Fruit fly (Drosophila melanogaster) whole organism, adult: Measurements from ENCODE around the gene CG31516.
"Not testable (repeated sequence)": the region's sequence is repeated elsewhere in the genome, so short reads cannot be mapped to it uniquely, and the experiment has no call there.

ENCODE experiments used
- CG11617 ChIP-seq: fragments of 200-800 bp; sonication (Bioruptor generic); optimal IDR thresholded peaks from 2 replicates; lab custom pipeline; 2017; ENCODE audit warnings: mild to moderate bottlenecking, missing biosample characterization, missing genetic modification reagents, missing genetic modification characterization
- CG12768 ChIP-seq: fragments of 200-800 bp; sonication (Bioruptor generic); optimal IDR thresholded peaks from 2 replicates; lab custom pipeline; 2017; ENCODE audit warnings: missing biosample characterization, missing genetic modification characterization, mild to moderate bottlenecking, moderate library complexity, missing genetic modification reagents
- CG14711 ChIP-seq: fragments of 200-800 bp; sonication (Bioruptor generic); optimal IDR thresholded peaks from 2 replicates; lab custom pipeline; 2018; ENCODE audit warnings: missing biosample characterization, mild to moderate bottlenecking, missing genetic modification characterization, moderate library complexity
- CG1620 ChIP-seq: fragments of 200-800 bp; sonication (Bioruptor generic); optimal IDR thresholded peaks from 2 replicates; lab custom pipeline; 2016; ENCODE audit warnings: missing biosample characterization, missing genetic modification characterization
- CG33017 ChIP-seq: fragments of 200-800 bp; sonication (Bioruptor generic); optimal IDR thresholded peaks from 2 replicates; lab custom pipeline; 2018; ENCODE audit warnings: missing biosample characterization, mild to moderate bottlenecking, missing genetic modification characterization, moderate library complexity
- CG5204 ChIP-seq: fragments of 200-800 bp; sonication (Bioruptor generic); optimal IDR thresholded peaks from 2 replicates; lab custom pipeline; 2016; ENCODE audit warnings: missing biosample characterization, missing genetic modification characterization
- CG7045 ChIP-seq: fragments of 200-800 bp; sonication (Bioruptor generic); optimal IDR thresholded peaks from 2 replicates; lab custom pipeline; 2017; ENCODE audit warnings: missing biosample characterization, mild to moderate bottlenecking, missing genetic modification characterization
- CG7101 ChIP-seq: fragments of 200-800 bp; sonication (Bioruptor generic); optimal IDR thresholded peaks from 2 replicates; lab custom pipeline; 2018; ENCODE audit warnings: missing biosample characterization, mild to moderate bottlenecking, missing genetic modification characterization, moderate library complexity
- Clk ChIP-seq: fragments of 200-800 bp; sonication (Bioruptor generic); optimal IDR thresholded peaks from 2 replicates; lab custom pipeline; 2017; ENCODE audit warnings: missing biosample characterization, missing genetic modification characterization
- Crg-1 ChIP-seq: fragments of 200-800 bp; sonication (Bioruptor generic); optimal IDR thresholded peaks from 2 replicates; lab custom pipeline; 2016; ENCODE audit warnings: missing biosample characterization, missing genetic modification characterization
- Hr96 ChIP-seq: fragments of 200-800 bp; sonication (Bioruptor generic); optimal IDR thresholded peaks from 2 replicates; lab custom pipeline; 2016; ENCODE audit warnings: missing biosample characterization, missing genetic modification characterization
- Mnt ChIP-seq: fragments of 200-800 bp; sonication (Bioruptor generic); optimal IDR thresholded peaks from 2 replicates; lab custom pipeline; 2016; ENCODE audit warnings: missing biosample characterization, mild to moderate bottlenecking, missing genetic modification characterization
- bab1 ChIP-seq: fragments of 200-800 bp; sonication (Bioruptor generic); optimal IDR thresholded peaks from 3 replicates; lab custom pipeline; 2019; ENCODE audit warnings: missing biosample characterization, mild to moderate bottlenecking, missing genetic modification characterization, moderate library complexity
- cic ChIP-seq: fragments of 200-800 bp; sonication (Bioruptor generic); optimal IDR thresholded peaks from 2 replicates; lab custom pipeline; 2017; ENCODE audit warnings: missing biosample characterization, mild to moderate bottlenecking, missing genetic modification characterization, moderate library complexity
- cnc ChIP-seq, 2 experiments: fragments of >200 bp; optimal IDR thresholded peaks; 2 replicates each; lab custom pipeline; 2017
- kay ChIP-seq: fragments of 200-800 bp; sonication (Bioruptor generic); peaks from one replicate; lab custom pipeline; 2016; ENCODE audit warnings: missing biosample characterization, missing genetic modification characterization, borderline replicate concordance
- ovo ChIP-seq: fragments of 200-800 bp; sonication (Bioruptor generic); optimal IDR thresholded peaks from 2 replicates; lab custom pipeline; 2016; ENCODE audit warnings: missing biosample characterization, missing genetic modification characterization
- pad ChIP-seq: fragments of 200-800 bp; sonication (Bioruptor generic); optimal IDR thresholded peaks from 3 replicates; lab custom pipeline; 2017; ENCODE audit warnings: missing biosample characterization, missing genetic modification characterization, mild to moderate bottlenecking, moderate library complexity, missing genetic modification reagents
- tj ChIP-seq: fragments of 200-800 bp; sonication (Bioruptor generic); optimal IDR thresholded peaks from 3 replicates; lab custom pipeline; 2017; ENCODE audit warnings: missing biosample characterization, mild to moderate bottlenecking, missing genetic modification characterization, moderate library complexity
- toe ChIP-seq: fragments of 200-800 bp; sonication (Bioruptor generic); optimal IDR thresholded peaks from 2 replicates; lab custom pipeline; 2016; ENCODE audit warnings: missing biosample characterization, missing genetic modification characterization

Gene CG31516

DNA sequence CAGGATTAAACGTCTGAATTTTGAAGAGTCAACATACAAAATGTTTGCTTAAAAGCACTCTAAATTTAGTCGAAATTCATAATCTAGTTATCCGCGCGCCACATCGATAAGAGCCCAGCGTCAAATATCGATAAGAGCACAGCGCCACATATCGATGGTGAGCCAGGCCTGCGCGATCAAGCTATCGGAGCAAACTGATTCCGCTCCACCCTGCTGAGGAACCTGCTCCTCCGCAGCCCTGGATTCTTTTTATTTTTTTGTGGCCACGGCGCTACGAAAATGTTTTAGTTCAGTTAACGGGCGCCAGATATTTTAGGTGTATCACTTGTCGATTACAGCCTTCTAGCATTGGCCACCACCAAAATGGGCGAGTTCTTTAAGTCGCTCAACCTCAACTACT is 850 bp upstream of the CG31516 start:
- TF ChIP-seq cnc (optimal IDR thresholded peaks at IDR 0.05; lab: Kevin White, UChicago) (no peak), CG5204 (no peak), CG33017 (tag; lab: Kevin White, UChicago) (no peak), bab1 (GFP tag; lab: Kevin White, UChicago) (peak; percentile 79), cic (peak; percentile 23), Hr96 (GFP tag; lab: Kevin White, UChicago) (peak; percentile 27), CG1620 (GFP tag; lab: Kevin White, UChicago) (peak; percentile 38), CG11617 (GFP tag; lab: Kevin White, UChicago) (peak; percentile 16), Crg-1 (GFP tag; lab: Kevin White, UChicago) (no peak), CG7101 (tag; lab: Kevin White, UChicago) (peak; percentile 30)

DNA sequence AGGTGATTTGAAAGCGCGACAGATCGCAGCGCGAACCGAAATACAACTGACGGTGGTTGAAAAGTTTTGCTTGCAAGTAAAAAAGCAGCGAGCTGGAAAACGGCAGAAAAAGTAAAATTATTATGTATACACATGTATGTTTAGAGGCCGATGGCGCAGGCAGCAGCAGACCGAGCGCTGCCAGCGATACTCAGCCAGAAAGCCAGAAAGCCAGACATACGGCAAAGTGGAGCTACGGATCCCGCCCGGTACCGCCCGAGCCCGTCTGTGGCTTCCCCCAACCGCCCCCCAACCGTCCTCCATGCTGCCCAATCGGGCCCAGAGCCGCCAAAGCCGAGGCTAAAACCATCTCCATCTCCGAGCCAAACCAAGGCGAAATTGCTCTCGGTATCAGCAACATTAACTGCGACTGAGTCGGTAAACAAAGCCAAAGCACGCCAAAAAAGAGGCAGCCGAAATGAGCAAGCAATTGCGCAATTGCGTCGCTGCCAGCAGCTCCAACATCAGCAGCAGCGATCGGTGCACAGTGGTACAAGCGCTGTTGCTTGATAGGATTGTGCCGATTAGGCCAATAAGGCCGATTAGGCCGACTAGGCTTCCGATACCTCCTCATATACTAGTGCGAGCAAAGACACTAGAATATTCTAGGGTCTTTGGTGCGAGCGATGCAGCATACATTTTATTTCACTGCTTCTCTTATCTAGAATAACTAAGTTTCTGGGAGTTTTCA is 4.5 kb downstream of the CG31516 start, which contains the start of gene CG14636:
Gene CG14636, minus strand, starts transcription at position 51 of the 730 bp plus-strand sequence.
- TF ChIP-seq ovo (no peak), tj (no peak), kay (GFP tag; lab: Kevin White, UChicago) (no peak), bab1 (GFP tag; lab: Kevin White, UChicago) (no peak), pad (GFP tag; lab: Kevin White, UChicago) (no peak), CG7101 (tag; lab: Kevin White, UChicago) (no peak), CG33017 (tag; lab: Kevin White, UChicago) (no peak), Mnt (GFP tag; lab: Kevin White, UChicago) (no peak), Clk (GFP tag; lab: Kevin White, UChicago) (no peak), cic (no peak), Hr96 (GFP tag; lab: Kevin White, UChicago) (no peak), CG1620 (GFP tag; lab: Kevin White, UChicago) (no peak), CG7045 (GFP tag; lab: Kevin White, UChicago) (no peak), CG12768 (no peak), toe (GFP tag; lab: Kevin White, UChicago) (no peak), CG14711 (tag; lab: Kevin White, UChicago) (no peak), CG11617 (GFP tag; lab: Kevin White, UChicago) (no peak)

DNA sequence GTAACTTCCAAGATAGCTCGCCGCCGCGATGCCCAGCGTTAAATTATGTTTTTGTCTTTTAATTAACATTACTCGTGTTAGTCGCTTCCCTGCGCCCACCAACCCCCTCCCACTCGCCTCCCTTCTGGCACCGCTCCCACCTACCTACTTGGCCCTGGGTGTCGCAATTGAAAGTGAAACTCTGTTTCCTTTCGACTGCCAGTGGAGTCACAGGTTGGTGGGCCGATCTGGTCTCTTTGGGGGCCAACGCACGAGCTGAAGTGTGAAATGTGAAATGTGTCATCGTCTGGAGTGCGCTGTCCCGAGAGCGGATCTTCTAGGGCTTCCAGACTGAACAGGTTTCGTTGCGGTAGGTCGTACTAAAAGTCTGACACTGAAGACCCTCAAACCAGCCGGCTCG is 5.3 kb downstream of the CG31516 start:
- TF ChIP-seq Mnt (GFP tag; lab: Kevin White, UChicago) (no peak), CG5204 (no peak), kay (GFP tag; lab: Kevin White, UChicago) (no peak), CG12768 (no peak), CG7101 (tag; lab: Kevin White, UChicago) (no peak), CG7045 (GFP tag; lab: Kevin White, UChicago) (no peak), Hr96 (GFP tag; lab: Kevin White, UChicago) (no peak), cnc (optimal IDR thresholded peaks at IDR 0.05; lab: Kevin White, UChicago) (no peak), CG11617 (GFP tag; lab: Kevin White, UChicago) (no peak), Crg-1 (GFP tag; lab: Kevin White, UChicago) (no peak), pad (GFP tag; lab: Kevin White, UChicago) (no peak)

DNA sequence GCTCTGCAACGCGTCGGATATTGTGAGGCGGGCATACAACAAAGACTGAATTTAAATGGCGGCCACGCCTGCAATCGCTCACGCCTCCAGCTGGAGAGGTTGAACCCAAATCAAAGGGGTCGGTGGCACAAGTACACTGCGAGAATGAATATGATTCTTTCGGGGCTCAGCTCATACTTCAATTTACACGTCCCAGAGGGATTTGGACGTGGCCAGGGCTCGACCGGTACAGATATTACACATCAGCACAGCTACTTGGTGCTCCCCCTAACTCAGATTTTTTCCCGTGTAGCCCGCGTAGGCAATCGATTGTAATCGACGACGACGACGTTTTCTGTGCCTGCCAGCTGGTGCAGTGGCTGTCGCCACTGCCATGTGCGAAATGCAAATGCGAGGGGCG is 5.9 kb downstream of the CG31516 start:
- peak; percentile 17 for TF ChIP-seq CG7101 (tag; lab: Kevin White, UChicago)
- peak; percentile 25 for TF ChIP-seq Hr96 (GFP tag; lab: Kevin White, UChicago)
- TF ChIP-seq CG1620 (GFP tag; lab: Kevin White, UChicago), result no peak
- TF ChIP-seq Mnt (GFP tag; lab: Kevin White, UChicago), result no peak
- TF ChIP-seq Crg-1 (GFP tag; lab: Kevin White, UChicago), result no peak
- no peak for TF ChIP-seq CG11617 (GFP tag; lab: Kevin White, UChicago)
- TF ChIP-seq bab1 (GFP tag; lab: Kevin White, UChicago), result no peak
- no peak for TF ChIP-seq kay (GFP tag; lab: Kevin White, UChicago)
- peak; percentile 61 for TF ChIP-seq CG5204
- no peak for TF ChIP-seq CG14711 (tag; lab: Kevin White, UChicago)
- no peak for TF ChIP-seq Clk (GFP tag; lab: Kevin White, UChicago)
- no peak for TF ChIP-seq cnc (optimal IDR thresholded peaks at IDR 0.05; lab: Kevin White, UChicago)
- peak; percentile 23 for TF ChIP-seq toe (GFP tag; lab: Kevin White, UChicago)
- TF ChIP-seq CG33017 (tag; lab: Kevin White, UChicago), result peak; percentile 12
- TF ChIP-seq ovo, result no peak
- TF ChIP-seq pad (GFP tag; lab: Kevin White, UChicago), result no peak
- peak; percentile 53 for TF ChIP-seq CG12768
- TF ChIP-seq tj, result peak; percentile 3
- TF ChIP-seq CG7045 (GFP tag; lab: Kevin White, UChicago), result peak; percentile 39
- TF ChIP-seq cic, result no peak

DNA sequence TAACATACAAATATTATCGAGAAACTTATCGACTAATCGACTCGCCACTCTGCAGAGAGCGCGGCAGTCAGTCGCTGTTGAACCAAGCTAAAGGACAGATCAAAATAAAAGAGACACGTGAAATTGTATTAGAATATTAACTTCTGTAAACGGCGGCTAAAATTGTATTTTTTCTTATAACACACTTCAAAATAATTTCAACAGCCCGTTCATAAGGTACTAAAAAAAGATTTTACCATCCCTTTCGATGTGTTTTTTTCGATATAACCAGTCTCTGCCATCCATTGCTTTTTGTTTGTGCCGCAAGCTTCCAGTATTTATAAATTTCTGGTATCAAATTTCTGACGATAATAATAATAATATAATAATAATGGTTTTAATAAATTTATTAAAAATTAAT is 8.4 kb downstream of the CG31516 start, which contains the start of gene aux:
Gene aux, plus strand, starts transcription at position 301 of the 400 bp plus-strand sequence.
- TF ChIP-seq CG1620 (GFP tag; lab: Kevin White, UChicago); toe (GFP tag; lab: Kevin White, UChicago); CG12768: not testable (repeated sequence)

DNA sequence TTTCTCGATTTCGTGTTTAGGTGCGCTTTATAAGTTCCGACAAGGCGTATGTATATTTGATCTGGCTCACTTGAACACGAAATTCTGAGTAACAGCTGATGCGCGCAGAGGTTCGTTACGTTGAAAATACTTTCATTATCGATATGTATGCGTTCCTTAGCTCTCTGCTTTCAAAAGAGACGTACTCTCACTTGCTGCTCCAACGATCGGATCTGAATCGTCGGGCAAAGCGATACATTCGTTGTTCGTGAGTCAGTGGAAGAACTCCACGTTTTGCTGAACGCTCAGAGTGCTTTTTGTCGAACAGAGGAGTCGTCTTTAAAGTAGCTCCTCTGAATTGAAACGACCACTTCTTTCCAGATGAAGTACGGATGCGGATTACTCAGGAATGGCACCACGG is 22.9 kb downstream of the CG31516 start, which contains the start of gene beta-Man:
Gene beta-Man, plus strand, starts transcription at position 152 of the 400 bp plus-strand sequence.
- TF ChIP-seq CG12768 (peak; percentile 8), Mnt (GFP tag; lab: Kevin White, UChicago) (peak; percentile 46), Hr96 (GFP tag; lab: Kevin White, UChicago) (no peak), Clk (GFP tag; lab: Kevin White, UChicago) (no peak), CG7101 (tag; lab: Kevin White, UChicago) (peak; percentile 21), bab1 (GFP tag; lab: Kevin White, UChicago) (peak; percentile 66), Crg-1 (GFP tag; lab: Kevin White, UChicago) (no peak), tj (peak; percentile 20), cic (peak; percentile 2)
